Fruit fly (Drosophila melanogaster) Kc167 (cell line): Measurements from ENCODE around the gene Jon25Bi.

ENCODE experiments used
- Myc ChIP-seq: fragments of >200 bp; optimal IDR thresholded peaks from 2 replicates; lab custom pipeline; 2017; ENCODE audit warnings: missing external identifiers
- Sin3A ChIP-seq: fragments of >200 bp; optimal IDR thresholded peaks from 2 replicates; lab custom pipeline; 2018; ENCODE audit warnings: missing external identifiers
- h ChIP-seq: fragments of >200 bp; optimal IDR thresholded peaks from 3 replicates; lab custom pipeline; 2018; ENCODE audit warnings: missing external identifiers
- insv ChIP-seq: fragments of >200 bp; optimal IDR thresholded peaks from 3 replicates; lab custom pipeline; 2018; ENCODE audit warnings: missing external identifiers
- psq ChIP-seq: fragments of >200 bp; optimal IDR thresholded peaks from 2 replicates; lab custom pipeline; 2017; ENCODE audit warnings: missing external identifiers
- ttk ChIP-seq: sonication (Bioruptor generic); optimal IDR thresholded peaks from 2 replicates; lab custom pipeline; 2017; ENCODE audit warnings: missing external identifiers

Jon25Bi gene

DNA sequence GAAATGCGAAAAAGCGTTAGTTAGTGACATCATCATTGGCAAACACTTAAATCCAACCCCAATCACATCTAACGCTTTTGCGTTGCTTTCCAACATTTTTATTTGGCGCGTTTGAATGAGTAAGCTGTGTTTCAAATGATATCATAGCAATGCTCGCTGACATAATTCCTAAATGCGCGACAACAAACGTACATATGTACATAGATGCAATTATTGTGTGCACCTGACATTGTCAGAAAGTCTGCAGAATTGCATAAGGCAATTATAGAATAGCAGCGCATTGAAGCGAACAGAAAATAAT is 43.3 kb upstream of the Jon25Bi start:
- TF ChIP-seq psq (no peak), h (lab: Kevin White, UChicago) (no peak), Sin3A (no peak), Myc (lab: Kevin White, UChicago) (no peak), ttk (no peak), insv (lab: Kevin White, UChicago) (no peak)

DNA sequence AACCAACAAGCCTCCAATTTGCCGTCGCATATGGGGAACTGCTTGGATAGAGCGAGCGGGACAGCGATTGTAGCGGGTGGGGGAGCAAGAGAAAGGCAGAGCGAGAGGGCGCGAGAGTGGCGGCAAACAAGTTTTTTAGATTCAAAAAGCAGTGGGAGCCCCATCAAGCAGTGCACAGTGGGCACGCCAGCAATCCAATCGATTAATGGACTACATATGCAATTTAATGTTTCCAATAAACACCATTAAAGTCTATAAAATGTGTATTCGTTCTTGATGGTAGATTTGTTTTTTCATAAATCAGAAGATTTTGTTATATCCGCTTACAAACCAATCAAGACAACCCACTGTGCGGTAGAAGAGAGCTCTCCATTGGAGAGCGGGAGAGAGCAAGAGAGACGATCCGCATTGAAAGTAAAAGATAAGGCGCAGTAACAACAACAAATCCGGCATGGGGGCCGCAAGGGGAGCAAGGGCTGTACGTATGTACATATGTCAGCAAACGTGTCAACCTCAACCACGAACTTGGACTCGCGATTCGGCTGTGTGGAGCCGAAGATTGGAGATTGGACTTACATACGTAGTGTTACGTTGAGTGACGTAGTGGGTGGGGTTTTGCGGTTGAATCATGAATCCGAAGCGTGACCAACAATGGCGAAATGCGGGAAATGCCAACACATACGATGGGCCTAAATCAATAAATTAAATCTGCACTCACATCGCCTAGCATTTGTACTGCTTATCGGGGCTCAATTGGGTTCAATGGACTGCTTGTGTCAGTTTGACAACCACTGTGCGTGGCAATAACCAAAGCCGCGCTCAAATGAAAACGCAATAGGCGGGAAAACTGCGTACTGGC is 42.7 kb upstream of the Jon25Bi start:
- TF ChIP-seq h (lab: Kevin White, UChicago) (no peak), ttk (no peak), Myc (lab: Kevin White, UChicago) (no peak), insv (lab: Kevin White, UChicago) (no peak), Sin3A (no peak), psq (no peak)

DNA sequence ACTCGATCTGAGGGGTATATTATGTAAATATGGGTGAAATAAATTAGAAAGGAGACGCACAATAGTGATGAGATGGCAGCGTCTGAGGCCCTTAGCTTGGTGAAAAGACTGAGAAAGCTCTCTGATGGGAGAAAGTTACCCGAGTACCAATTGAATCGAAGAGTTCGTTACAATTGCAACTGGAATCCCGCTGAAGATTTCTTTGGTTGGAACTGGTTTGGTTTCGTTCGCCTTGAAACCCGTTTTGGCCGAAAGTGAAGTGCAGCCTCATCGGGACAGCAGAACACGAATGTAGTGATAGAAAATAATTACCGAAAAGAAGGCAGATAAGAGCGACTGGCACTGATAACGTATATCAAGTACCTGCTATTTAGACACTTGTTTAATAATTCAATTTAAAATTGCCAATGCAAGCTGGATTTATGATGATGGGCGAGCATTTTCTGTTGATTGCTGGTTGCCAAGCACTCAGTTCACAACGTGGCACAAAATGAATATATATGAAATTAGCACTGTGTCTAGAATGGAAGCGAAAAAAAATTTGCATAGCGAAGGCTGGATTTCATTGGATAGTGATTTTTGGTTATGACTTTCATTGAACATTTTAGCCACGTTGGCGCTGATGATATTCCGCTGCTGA is 41.5 kb upstream of the Jon25Bi start:
- TF ChIP-seq ttk (no peak), psq (no peak), insv (lab: Kevin White, UChicago) (no peak), Sin3A (no peak), h (lab: Kevin White, UChicago) (no peak), Myc (lab: Kevin White, UChicago) (no peak)

DNA sequence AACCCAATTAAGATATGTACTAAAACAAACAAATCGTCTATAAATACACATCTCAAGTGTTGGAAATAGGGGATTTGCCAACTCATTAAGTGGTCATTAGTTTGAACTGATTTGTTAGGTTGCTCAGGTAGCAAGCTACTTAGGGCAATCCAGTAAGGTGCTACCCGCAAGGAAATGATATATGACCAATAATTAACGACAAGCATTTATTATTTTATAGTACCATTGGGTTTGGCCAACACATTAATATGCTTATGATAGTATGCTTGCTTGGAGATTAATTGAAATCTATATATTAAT is 40.8 kb upstream of the Jon25Bi start:
- TF ChIP-seq psq: no peak

DNA sequence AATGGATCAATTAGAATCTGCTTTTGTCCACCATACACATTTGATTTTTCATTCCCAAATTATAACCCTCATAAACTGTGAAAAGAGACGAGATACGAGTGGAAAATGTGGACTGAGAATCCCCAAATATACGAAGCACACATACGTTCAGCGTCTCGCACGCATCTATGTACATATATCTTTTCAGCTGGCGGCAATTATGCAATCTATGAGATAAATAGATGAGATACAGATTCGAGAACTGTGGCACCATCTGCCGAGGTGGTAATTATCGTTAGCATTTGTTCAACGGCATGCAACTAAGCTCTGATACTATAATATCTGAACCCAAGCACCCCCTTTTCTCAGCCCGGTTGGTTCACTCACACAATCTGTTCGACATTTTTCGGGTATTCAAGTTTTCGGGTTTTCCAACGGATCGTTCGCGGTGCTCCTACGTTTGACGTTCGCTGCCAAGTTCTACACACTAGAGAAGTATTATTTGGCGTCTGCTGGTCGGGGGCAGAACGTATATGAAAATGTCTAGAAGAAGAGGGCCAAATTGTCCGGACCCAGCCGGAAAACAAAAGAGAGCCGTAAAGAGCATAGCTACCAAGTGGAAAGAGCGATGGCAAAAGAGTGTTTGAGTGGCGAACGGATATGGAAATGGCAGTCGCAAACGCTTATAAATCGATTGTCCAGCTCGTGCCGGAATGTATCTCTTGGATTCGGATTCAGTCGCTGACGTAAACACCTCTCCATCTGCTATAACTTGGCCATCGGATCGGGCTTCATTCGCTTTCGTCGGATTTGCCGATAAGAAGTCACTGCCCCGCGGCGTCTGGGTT is 40.3 kb upstream of the Jon25Bi start:
- no peak for TF ChIP-seq psq
- no peak for TF ChIP-seq Sin3A
- TF ChIP-seq Myc (lab: Kevin White, UChicago): no peak
- TF ChIP-seq ttk: no peak
- no peak for TF ChIP-seq h (lab: Kevin White, UChicago)
- TF ChIP-seq insv (lab: Kevin White, UChicago): no peak

DNA sequence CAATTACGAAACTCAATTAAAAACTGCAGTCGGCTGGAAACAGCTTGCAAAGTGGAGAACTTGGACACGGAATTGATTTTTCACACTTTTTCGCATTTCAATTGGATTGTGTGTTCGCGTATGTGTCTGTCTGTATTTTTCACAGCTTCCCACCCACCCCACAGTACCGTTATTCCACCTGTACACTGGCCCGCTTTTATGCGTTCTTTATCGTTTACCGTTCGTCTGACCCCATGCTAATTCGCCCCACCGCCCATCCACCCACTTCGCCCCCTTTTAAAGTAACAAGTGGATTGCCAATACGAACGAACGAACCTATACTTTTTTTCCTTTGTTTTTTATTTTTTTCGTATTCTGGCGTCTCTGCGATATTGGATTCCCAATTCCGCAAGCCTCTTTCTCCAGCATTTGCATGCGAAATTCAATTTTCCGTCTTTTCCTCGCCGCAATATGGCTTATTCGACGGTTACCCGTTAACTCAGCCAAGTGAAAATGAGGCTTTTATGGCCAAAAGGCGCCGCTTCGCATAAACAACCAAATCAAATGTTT is 27.2 kb upstream of the Jon25Bi start:
- TF ChIP-seq ttk (no peak), h (lab: Kevin White, UChicago) (no peak), insv (lab: Kevin White, UChicago) (no peak), psq (no peak), Myc (lab: Kevin White, UChicago) (no peak), Sin3A (no peak)

DNA sequence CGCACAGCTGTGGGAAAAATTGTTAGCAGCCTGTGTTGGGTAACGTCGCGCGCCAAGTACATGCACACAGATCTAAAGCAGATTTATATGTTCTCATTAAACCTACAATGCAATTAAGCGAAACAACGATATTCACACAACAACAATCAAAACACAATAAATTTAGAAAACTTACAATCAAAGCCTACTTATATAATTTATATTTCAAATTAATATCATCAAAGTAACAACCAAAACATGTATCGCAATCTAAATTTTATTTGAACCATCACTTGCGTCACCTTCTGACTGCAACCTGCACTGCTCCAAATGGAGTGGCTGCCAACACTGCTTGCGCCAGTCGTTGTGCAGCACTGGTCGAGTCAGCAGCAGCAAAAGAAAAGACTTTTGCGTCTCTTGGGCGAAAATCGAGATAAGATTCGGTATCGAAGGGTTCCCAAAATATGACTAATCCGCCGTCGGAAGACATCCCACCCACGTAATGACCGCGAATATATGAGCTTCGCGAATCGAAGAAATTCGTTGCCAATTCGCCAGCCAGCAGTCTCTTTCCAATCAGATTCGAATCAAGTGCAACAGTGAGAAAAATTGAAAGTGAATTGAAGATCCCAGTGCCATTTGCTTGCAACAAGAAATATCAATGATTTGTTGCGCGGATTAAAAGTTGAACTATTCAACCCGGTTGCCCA is 26.5 kb upstream of the Jon25Bi start, which contains the start of the genes CG8892 and CG34126:
TSS of gene CG8892 (minus strand) at position 315 of the 689 bp plus-strand sequence.
TSS of gene CG34126 (plus strand) at position 337 of the 689 bp plus-strand sequence.
- no peak for TF ChIP-seq insv (lab: Kevin White, UChicago)

DNA sequence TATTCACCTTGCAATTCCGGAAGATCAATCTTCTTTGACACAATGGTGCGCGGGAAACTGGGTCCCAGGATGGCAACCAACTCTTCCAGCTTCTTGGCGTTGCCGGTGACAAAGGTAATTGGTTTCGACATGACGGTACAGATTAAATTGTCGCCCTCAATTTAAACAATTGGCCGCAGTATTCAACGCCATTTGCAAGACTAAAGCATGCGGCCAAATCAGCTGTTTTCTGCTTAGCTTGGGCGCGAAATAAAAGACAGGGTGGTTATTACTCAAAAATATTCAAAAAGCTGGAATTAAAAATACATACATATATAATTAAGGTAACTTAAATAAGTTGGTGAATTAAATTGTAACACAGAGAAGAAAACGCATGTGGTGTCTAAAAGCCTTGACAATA is 24.2 kb upstream of the Jon25Bi start, which contains the start of gene CG8891:
TSS of gene CG8891 (minus strand) at position 242 of the 400 bp plus-strand sequence.
- TF ChIP-seq ttk (no peak), Myc (lab: Kevin White, UChicago) (no peak), psq (no peak), Sin3A (no peak), h (lab: Kevin White, UChicago) (no peak), insv (lab: Kevin White, UChicago) (no peak)

DNA sequence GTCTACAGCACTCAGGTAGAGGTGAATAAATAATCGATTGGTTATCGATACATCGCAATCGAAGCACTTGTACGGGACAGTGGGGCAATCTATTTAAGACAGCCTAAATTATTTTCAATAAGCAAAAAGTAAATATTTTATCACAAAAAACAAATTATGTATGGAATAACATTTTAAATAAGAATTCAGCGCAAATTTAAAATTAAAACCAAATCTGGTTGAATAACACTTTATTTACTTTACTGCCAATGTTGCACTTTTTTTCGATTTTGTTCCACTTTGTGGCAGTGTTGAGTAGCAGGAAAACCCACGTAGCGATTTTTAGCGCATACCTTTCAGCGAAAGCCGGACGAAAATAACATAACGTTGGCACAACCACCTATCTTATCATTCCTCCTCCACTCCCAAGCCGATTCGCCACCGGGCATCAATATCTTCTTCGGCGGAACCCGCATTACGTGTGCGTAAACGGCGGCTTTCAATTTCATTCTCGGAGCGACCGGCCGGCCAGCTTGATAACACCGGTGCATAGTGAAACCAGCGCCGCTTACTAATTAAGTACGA is 22.1 kb upstream of the Jon25Bi start, which contains the start of the genes Gmd and CG3792:
TSS of gene Gmd (minus strand) at position 36 of the 564 bp plus-strand sequence.
TSS of gene CG3792 (plus strand) at position 325 of the 564 bp plus-strand sequence.
- TF ChIP-seq insv (lab: Kevin White, UChicago) (no peak), Sin3A (no peak), h (lab: Kevin White, UChicago) (no peak), psq (no peak), Myc (lab: Kevin White, UChicago) (no peak), ttk (no peak)

DNA sequence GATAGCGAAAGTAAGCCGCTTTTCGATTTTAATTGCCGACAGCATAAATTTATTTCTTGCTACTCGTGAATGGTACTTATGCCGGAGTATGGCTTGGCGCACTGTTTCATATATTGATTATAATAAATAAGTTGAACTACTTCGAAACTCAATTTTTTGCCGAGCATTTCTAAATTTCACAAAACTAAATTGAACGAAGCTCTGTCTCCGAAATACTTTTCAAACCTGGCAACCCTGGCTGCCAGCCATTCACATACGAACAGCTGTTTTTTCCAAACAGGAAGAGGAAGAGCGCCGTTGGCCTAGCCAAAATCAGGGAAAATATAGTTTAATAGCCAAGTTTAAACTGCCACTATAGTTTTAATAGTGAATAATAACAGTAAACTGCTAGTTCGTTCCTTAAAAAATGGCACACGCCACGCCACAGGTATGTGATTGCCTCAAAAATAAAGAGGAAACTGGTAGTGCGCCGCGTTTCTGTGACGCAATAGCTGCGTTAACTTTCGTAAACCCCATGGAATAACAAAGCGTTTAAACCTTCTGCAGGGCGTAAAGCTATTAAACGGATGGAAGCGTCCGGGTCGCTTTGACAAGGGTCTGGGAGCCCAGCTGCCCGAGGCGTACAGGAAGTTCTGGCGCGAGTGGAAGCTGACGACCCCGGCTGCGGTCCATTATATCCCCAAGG is 18.9 kb upstream of the Jon25Bi start, which contains the start of gene mRpL28:
TSS of gene mRpL28 (plus strand) at position 246 of the 685 bp plus-strand sequence.
- TF ChIP-seq Myc (lab: Kevin White, UChicago) (no peak), Sin3A (no peak), insv (lab: Kevin White, UChicago) (no peak), h (lab: Kevin White, UChicago) (no peak), ttk (no peak), psq (no peak)

DNA sequence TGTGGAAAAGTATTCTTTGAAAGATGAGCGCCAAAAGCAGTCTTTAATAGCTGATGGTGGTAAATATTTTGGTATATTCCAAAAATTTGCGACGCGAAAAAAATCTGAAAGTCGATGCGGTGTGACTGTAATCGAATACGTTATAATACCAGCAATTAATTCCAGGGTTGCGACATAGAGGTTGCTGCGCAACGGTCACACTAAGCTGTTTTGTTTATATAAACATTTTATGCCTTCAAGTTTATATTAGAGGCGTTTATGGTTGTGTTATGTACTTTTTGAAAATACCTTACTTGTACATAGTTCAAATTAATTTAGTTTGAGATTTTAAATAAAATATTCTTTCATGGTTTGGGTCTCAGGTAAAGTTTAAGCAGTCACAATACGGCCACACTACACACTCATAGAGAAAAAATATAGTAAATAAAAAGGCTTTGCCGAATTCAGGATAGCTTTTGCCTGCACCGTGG is 16.4 kb upstream of the Jon25Bi start, which contains the start of gene CG14043:
TSS of gene CG14043 (plus strand) at position 374 of the 470 bp plus-strand sequence.
- TF ChIP-seq ttk (no peak), Sin3A (no peak), psq (no peak), insv (lab: Kevin White, UChicago) (no peak), h (lab: Kevin White, UChicago) (no peak), Myc (lab: Kevin White, UChicago) (no peak)
